Fruit fly (Drosophila melanogaster): ENCODE data around the gene CG43345.

CG43345 gene

dm6 chr2L:21149053-21149452, 19.3 kb downstream of the CG43345 start:
- TF ChIP-seq Myc (optimal IDR thresholded peaks at IDR 0.05) (no peak), Hr83 (GFP tag; optimal IDR thresholded peaks at IDR 0.05; ENCODE audit: poor library complexity, severe bottlenecking) (peak; percentile 48), HLH106 (tag; optimal IDR thresholded peaks at IDR 0.05) (peak; percentile 39), ey (GFP tag; optimal IDR thresholded peaks at IDR 0.05) (no peak), pan (optimal IDR thresholded peaks at IDR 0.05) (no peak), Jra (GFP tag; optimal IDR thresholded peaks at IDR 0.05) (no peak), foxo (GFP tag; optimal IDR thresholded peaks at IDR 0.05) (no peak), brk (GFP tag; optimal IDR thresholded peaks at IDR 0.05) (no peak), h (GFP tag; optimal IDR thresholded peaks at IDR 0.05) (no peak), Hr78 (GFP tag; optimal IDR thresholded peaks at IDR 0.05) (no peak), Sp1 (GFP tag; optimal IDR thresholded peaks at IDR 0.05) (no peak), sv (GFP tag; optimal IDR thresholded peaks at IDR 0.05) (peak; percentile 46), Dfd (GFP tag; optimal IDR thresholded peaks at IDR 0.05) (no peak), GATAd (GFP tag; optimal IDR thresholded peaks at IDR 0.05) (no peak), Rel (GFP tag; optimal IDR thresholded peaks at IDR 0.05) (no peak), Rel (tag; optimal IDR thresholded peaks at IDR 0.05) (no peak), OdsH (GFP tag; optimal IDR thresholded peaks at IDR 0.05) (no peak), Hnf4 (GFP tag; optimal IDR thresholded peaks at IDR 0.05) (peak; percentile 44), CG9705 (GFP tag; optimal IDR thresholded peaks at IDR 0.05) (peak; percentile 4), dl (GFP tag; optimal IDR thresholded peaks at IDR 0.05; ENCODE audit: insufficient read depth in 1 of 2, partially characterized antibody in 2 of 2) (no peak), CG32264 (GFP tag; optimal IDR thresholded peaks at IDR 0.05) (no peak), tai (GFP tag; optimal IDR thresholded peaks at IDR 0.05) (peak; percentile 14), CrebA (GFP tag; optimal IDR thresholded peaks at IDR 0.05; ENCODE audit: borderline replicate concordance) (no peak), psq (GFP tag; optimal IDR thresholded peaks at IDR 0.05) (no peak), rgr (GFP tag; optimal IDR thresholded peaks at IDR 0.05) (peak; percentile 25), sage (GFP tag; optimal IDR thresholded peaks at IDR 0.05) (no peak), Dif (GFP tag; optimal IDR thresholded peaks at IDR 0.05; ENCODE audit: partially characterized antibody) (no peak), br (GFP tag; optimal IDR thresholded peaks at IDR 0.05) (no peak), usp (GFP tag; optimal IDR thresholded peaks at IDR 0.05) (no peak), dsf (GFP tag; optimal IDR thresholded peaks at IDR 0.05; ENCODE audit: borderline replicate concordance) (no peak), lola (GFP tag; optimal IDR thresholded peaks at IDR 0.05) (no peak), woc (GFP tag; optimal IDR thresholded peaks at IDR 0.05) (peak; percentile 62), jim (GFP tag; optimal IDR thresholded peaks at IDR 0.05) (no peak), dmrt93B (GFP tag; optimal IDR thresholded peaks at IDR 0.05) (no peak), Abd-B (GFP tag; optimal IDR thresholded peaks at IDR 0.05) (no peak), fru (GFP tag; optimal IDR thresholded peaks at IDR 0.05) (no peak), N (GFP tag; optimal IDR thresholded peaks at IDR 0.05) (no peak), Vsx2 (GFP tag; optimal IDR thresholded peaks at IDR 0.05; ENCODE audit: partially characterized antibody) (no peak), Mio (GFP tag; optimal IDR thresholded peaks at IDR 0.05) (no peak)

dm6 chr2L:21148242-21148641, 20.1 kb downstream of the CG43345 start, which contains the start of gene del:
Gene del, minus strand, starts transcription at chr2L:21148546.
- TF ChIP-seq N (GFP tag; optimal IDR thresholded peaks at IDR 0.05), result no peak
- no peak for TF ChIP-seq dmrt93B (GFP tag; optimal IDR thresholded peaks at IDR 0.05)
- no peak for TF ChIP-seq Sp1 (GFP tag; optimal IDR thresholded peaks at IDR 0.05)
- TF ChIP-seq sv (GFP tag; optimal IDR thresholded peaks at IDR 0.05), result no peak
- no peak for TF ChIP-seq Dif (GFP tag; optimal IDR thresholded peaks at IDR 0.05; ENCODE audit: partially characterized antibody)
- TF ChIP-seq usp (GFP tag; optimal IDR thresholded peaks at IDR 0.05), result no peak
- no peak for TF ChIP-seq Hr83 (GFP tag; optimal IDR thresholded peaks at IDR 0.05; ENCODE audit: poor library complexity, severe bottlenecking)
- TF ChIP-seq OdsH (GFP tag; optimal IDR thresholded peaks at IDR 0.05), result no peak
- no peak for TF ChIP-seq sage (GFP tag; optimal IDR thresholded peaks at IDR 0.05)
- no peak for TF ChIP-seq dl (GFP tag; optimal IDR thresholded peaks at IDR 0.05; ENCODE audit: insufficient read depth in 1 of 2, partially characterized antibody in 2 of 2)
- no peak for TF ChIP-seq Rel (GFP tag; optimal IDR thresholded peaks at IDR 0.05)
- TF ChIP-seq Rel (tag; optimal IDR thresholded peaks at IDR 0.05), result no peak
- TF ChIP-seq Hr78 (GFP tag; optimal IDR thresholded peaks at IDR 0.05), result no peak
- TF ChIP-seq Mio (GFP tag; optimal IDR thresholded peaks at IDR 0.05), result no peak
- no peak for TF ChIP-seq Myc (optimal IDR thresholded peaks at IDR 0.05)
- TF ChIP-seq tai (GFP tag; optimal IDR thresholded peaks at IDR 0.05), result no peak
